Fruit fly (Drosophila melanogaster) whole organism, embryonic: ENCODE measurements around the gene CG1309.

Experiments used
- Adf1 ChIP-seq: fragments of 200-800 bp; sonication (Bioruptor generic); IDR thresholded peaks from 2 replicates; pipeline ENCODE4 v1.3.6; 2022; ENCODE audit warnings: missing biosample characterization, missing genetic modification characterization
- Atf6 ChIP-seq: fragments of 200-800 bp; sonication (Bioruptor generic); IDR thresholded peaks from 2 replicates; pipeline ENCODE4 v1.3.6; 2022; ENCODE audit warnings: missing biosample characterization, missing genetic modification characterization
- BEAF-32 ChIP-seq: fragments of 200-800 bp; sonication (Bioruptor generic); optimal IDR thresholded peaks from 3 replicates; lab custom pipeline; 2017; ENCODE audit warnings: missing biosample characterization, missing genetic modification characterization, mild to moderate bottlenecking, moderate library complexity, missing genetic modification reagents
- Bgb ChIP-seq: fragments of 200-800 bp; sonication (Bioruptor generic); IDR thresholded peaks from 2 replicates; pipeline ENCODE4 v1.3.6; 2022; ENCODE audit warnings: missing biosample characterization, missing genetic modification characterization; ENCODE audit not compliant: partially characterized antibody
- CG10959 ChIP-seq: fragments of 200-800 bp; sonication (Bioruptor generic); IDR thresholded peaks from 2 replicates; pipeline ENCODE4 v1.3.6; 2022; ENCODE audit warnings: missing biosample characterization, missing genetic modification characterization
- CG11085 ChIP-seq: fragments of 200-800 bp; sonication (Bioruptor generic); IDR thresholded peaks from 2 replicates; pipeline ENCODE4 v1.3.6; 2022; ENCODE audit warnings: missing biosample characterization, missing genetic modification characterization
- CG1647 ChIP-seq: fragments of 200-800 bp; sonication (Bioruptor generic); optimal IDR thresholded peaks from 3 replicates; lab custom pipeline; 2016; ENCODE audit warnings: missing biosample characterization, missing genetic modification characterization
- CG17385 ChIP-seq: fragments of 200-800 bp; sonication (Bioruptor generic); optimal IDR thresholded peaks from 3 replicates; lab custom pipeline; 2018; ENCODE audit warnings: missing biosample characterization, mild to moderate bottlenecking, missing genetic modification characterization
- CG1792 ChIP-seq: fragments of 200-800 bp; sonication (Bioruptor generic); optimal IDR thresholded peaks from 2 replicates; lab custom pipeline; 2016; ENCODE audit warnings: missing biosample characterization, missing genetic modification characterization
- CG2712 ChIP-seq: fragments of 200-800 bp; optimal IDR thresholded peaks from 3 replicates; lab custom pipeline; 2019; ENCODE audit warnings: missing biosample characterization, mild to moderate bottlenecking, missing genetic modification characterization, moderate library complexity
- CG5953 ChIP-seq: fragments of 200-800 bp; sonication (Bioruptor generic); IDR thresholded peaks from 2 replicates; pipeline ENCODE4 v1.3.6; 2022; ENCODE audit warnings: missing biosample characterization, missing genetic modification characterization
- CG6175 ChIP-seq: fragments of 200-800 bp; sonication (Bioruptor generic); IDR thresholded peaks from 3 replicates; pipeline ENCODE4 v1.3.6; 2022; ENCODE audit warnings: missing biosample characterization, missing genetic modification characterization
- CG7556 ChIP-seq: fragments of 200-800 bp; sonication (Bioruptor generic); optimal IDR thresholded peaks from 2 replicates; lab custom pipeline; 2017; ENCODE audit warnings: missing biosample characterization, mild to moderate bottlenecking, missing genetic modification characterization
- CG8290 ChIP-seq, 3 experiments: fragments of 200-800 bp; sonication (Bioruptor generic); optimal IDR thresholded peaks; 2 replicates each; lab custom pipeline; 2016 to 2019; ENCODE audit warnings: missing biosample characterization in 3 of 3, missing genetic modification characterization in 3 of 3, mild to moderate bottlenecking in 2 of 3, moderate library complexity in 1 of 3
- CG9876 ChIP-seq: fragments of 200-800 bp; sonication (Bioruptor generic); optimal IDR thresholded peaks from 2 replicates; lab custom pipeline; 2016; ENCODE audit warnings: missing biosample characterization, missing genetic modification characterization
- Elba2 ChIP-seq: fragments of 200-800 bp; sonication (Bioruptor generic); optimal IDR thresholded peaks from 3 replicates; lab custom pipeline; 2016; ENCODE audit warnings: missing biosample characterization, missing genetic modification characterization
- Fer2 ChIP-seq: fragments of 200-800 bp; sonication (Bioruptor generic); optimal IDR thresholded peaks from 2 replicates; lab custom pipeline; 2018; ENCODE audit warnings: missing biosample characterization, mild to moderate bottlenecking, missing genetic modification characterization, moderate library complexity
- Jarid2 ChIP-seq: fragments of 200-800 bp; sonication (Bioruptor generic); optimal IDR thresholded peaks from 3 replicates; lab custom pipeline; 2017; ENCODE audit warnings: mild to moderate bottlenecking, missing biosample characterization, missing genetic modification reagents, missing genetic modification characterization
- Kr ChIP-seq: fragments of 200-800 bp; sonication (Bioruptor generic); optimal IDR thresholded peaks from 2 replicates; lab custom pipeline; 2017; ENCODE audit warnings: missing biosample characterization, mild to moderate bottlenecking, missing genetic modification characterization
- MESR4 ChIP-seq: fragments of 200-800 bp; sonication (Bioruptor generic); optimal IDR thresholded peaks from 2 replicates; lab custom pipeline; 2018; ENCODE audit warnings: missing biosample characterization, mild to moderate bottlenecking, missing genetic modification characterization, moderate library complexity
- Meics ChIP-seq: fragments of 200-800 bp; sonication (Bioruptor generic); optimal IDR thresholded peaks from 2 replicates; lab custom pipeline; 2017; ENCODE audit warnings: missing biosample characterization, mild to moderate bottlenecking, missing genetic modification characterization
- Nf-YB ChIP-seq: fragments of 200-800 bp; sonication (Bioruptor generic); optimal IDR thresholded peaks from 3 replicates; lab custom pipeline; 2019; ENCODE audit warnings: missing biosample characterization, mild to moderate bottlenecking, missing genetic modification characterization, moderate library complexity
- Ptx1 ChIP-seq: fragments of 200-800 bp; sonication (Bioruptor generic); IDR thresholded peaks from 2 replicates; pipeline ENCODE4 v1.3.6; 2022; ENCODE audit warnings: missing biosample characterization, missing genetic modification characterization
- Taf1 ChIP-seq: fragments of 200-800 bp; sonication (Bioruptor generic); IDR thresholded peaks from 2 replicates; pipeline ENCODE4 v1.3.6; 2022; ENCODE audit warnings: missing biosample characterization, missing genetic modification characterization
- amos ChIP-seq: fragments of 200-800 bp; sonication (Bioruptor generic); IDR thresholded peaks from 2 replicates; pipeline ENCODE4 v1.3.6; 2022; ENCODE audit warnings: missing biosample characterization, missing genetic modification characterization; ENCODE audit not compliant: partially characterized antibody
- ase ChIP-seq: fragments of 200-800 bp; sonication (Bioruptor generic); IDR thresholded peaks from 3 replicates; pipeline ENCODE4 v1.3.6; 2022; ENCODE audit warnings: missing biosample characterization, missing genetic modification characterization
- bsh ChIP-seq, 2 experiments: fragments of 200-800 bp; sonication (Bioruptor generic); optimal IDR thresholded peaks; 2 replicates each; lab custom pipeline; 2017 to 2018; ENCODE audit warnings: mild to moderate bottlenecking in 2 of 2, missing biosample characterization in 2 of 2, missing genetic modification characterization in 2 of 2, moderate library complexity in 1 of 2
- caup ChIP-seq: fragments of 200-800 bp; sonication (Bioruptor generic); optimal IDR thresholded peaks from 3 replicates; lab custom pipeline; 2017; ENCODE audit warnings: missing biosample characterization, mild to moderate bottlenecking, missing genetic modification characterization, moderate library complexity; ENCODE audit not compliant: severe bottlenecking
- chn ChIP-seq: fragments of 200-800 bp; sonication (Bioruptor generic); optimal IDR thresholded peaks from 2 replicates; lab custom pipeline; 2016; ENCODE audit warnings: missing biosample characterization, missing genetic modification characterization
- esg ChIP-seq: fragments of 200-800 bp; sonication (Bioruptor generic); conservative IDR thresholded peaks from 2 replicates; pipeline ENCODE4 v1.3.6; 2022; ENCODE audit warnings: missing biosample characterization, missing genetic modification characterization
- fru ChIP-seq: fragments of >200 bp; optimal IDR thresholded peaks from 2 replicates; lab custom pipeline; 2017
- jigr1 ChIP-seq: fragments of 200-800 bp; sonication (Bioruptor generic); IDR thresholded peaks from 3 replicates; pipeline ENCODE4 v1.3.6; 2022; ENCODE audit warnings: missing biosample characterization, missing genetic modification characterization
- lov ChIP-seq, 2 experiments: fragments of 200-800 bp in 1 of 2; fragments of >200 bp in 1 of 2; sonication (Bioruptor generic) in 1 of 2; IDR thresholded peaks in 1 of 2; optimal IDR thresholded peaks in 1 of 2; 2 replicates in 1 of 2; 3 replicates in 1 of 2; pipeline versions ENCODE4 v1.3.6 to Lab custom; 2017 to 2022; ENCODE audit warnings: missing biosample characterization in 1 of 2, missing genetic modification characterization in 1 of 2
- odd ChIP-seq: fragments of 200-800 bp; sonication (Bioruptor generic); optimal IDR thresholded peaks from 2 replicates; lab custom pipeline; 2017; ENCODE audit warnings: missing biosample characterization, mild to moderate bottlenecking, missing genetic modification characterization
- pan ChIP-seq, 4 experiments: fragments of >200 bp in 3 of 4; fragments of 200-800 bp in 1 of 4; sonication (Bioruptor generic) in 1 of 4; optimal IDR thresholded peaks in 3 of 4; IDR thresholded peaks in 1 of 4; 2 replicates each; pipeline versions ENCODE4 v1.3.6 to Lab custom; 2017 to 2022; ENCODE audit warnings: missing biosample characterization in 2 of 4, missing genetic modification characterization in 2 of 4, mixed read lengths in 1 of 4
- sens-2 ChIP-seq: fragments of 200-800 bp; sonication (Bioruptor generic); IDR thresholded peaks from 2 replicates; pipeline ENCODE4 v1.3.6; 2022; ENCODE audit warnings: missing biosample characterization, missing genetic modification characterization
- slbo ChIP-seq: fragments of 200-800 bp; sonication (Bioruptor generic); IDR thresholded peaks from 2 replicates; pipeline ENCODE4 v1.3.6; 2022; ENCODE audit warnings: missing biosample characterization, missing genetic modification characterization
- sob ChIP-seq: fragments of 200-800 bp; sonication (Bioruptor generic); IDR thresholded peaks from 2 replicates; pipeline ENCODE4 v1.3.6; 2022; ENCODE audit warnings: missing biosample characterization, missing genetic modification characterization
- tap ChIP-seq: fragments of 200-800 bp; optimal IDR thresholded peaks from 3 replicates; lab custom pipeline; 2019; ENCODE audit warnings: missing biosample characterization, mild to moderate bottlenecking, missing genetic modification characterization, moderate library complexity
- tgo ChIP-seq: fragments of 200-800 bp; sonication (Bioruptor generic); IDR thresholded peaks from 3 replicates; pipeline ENCODE4 v1.3.6; 2022; ENCODE audit warnings: missing biosample characterization, missing genetic modification characterization

CG1309 gene

dm6 chr3L:4242428-4242827 lies 16.8 kb upstream of the CG1309 start, which contains the start of gene pav (continued):
- no peak for TF ChIP-seq Kr (GFP tag; lab: Kevin White, UChicago)
- 0 out of 2 replicates have a peak, but pooled peaks have one; percentile 19 for TF ChIP-seq Adf1
- TF ChIP-seq lov (optimal IDR thresholded peaks at IDR 0.05; lab: Kevin White, UChicago) = no peak
- no peak for TF ChIP-seq lov (GFP tag; IDR thresholded peaks at IDR 0.05; lab: Robert Waterston, UW)
- TF ChIP-seq jigr1 (GFP tag; lab: Robert Waterston, UW) = no peak
- TF ChIP-seq tap (tag; lab: Kevin White, UChicago) = no peak
- TF ChIP-seq pan (optimal IDR thresholded peaks at IDR 0.05; lab: Kevin White, UChicago) = no peak
- TF ChIP-seq pan (GFP tag; optimal IDR thresholded peaks at IDR 0.05 in 1 of 2, IDR thresholded peaks at IDR 0.05 in 1 of 2) = peak in 1 of 2 experiments; percentile 46
- TF ChIP-seq chn (GFP tag; lab: Kevin White, UChicago) = no peak
- no peak for TF ChIP-seq sens-2 (GFP tag; lab: Robert Waterston, UW)
- no peak for TF ChIP-seq Meics (GFP tag; lab: Kevin White, UChicago)
- TF ChIP-seq CG9876 (GFP tag; lab: Kevin White, UChicago) = no peak
- no peak for TF ChIP-seq Jarid2
- no peak for TF ChIP-seq CG17385 (GFP tag; lab: Kevin White, UChicago)
- TF ChIP-seq odd (GFP tag; lab: Kevin White, UChicago) = no peak
- TF ChIP-seq Elba2 = peak; percentile 9
- no peak for TF ChIP-seq CG1792
- no peak for TF ChIP-seq CG5953 (GFP tag; lab: Robert Waterston, UW)
- TF ChIP-seq BEAF-32 = peak; percentile 47
- TF ChIP-seq fru (lab: Kevin White, UChicago) = no peak
- no peak for TF ChIP-seq CG7556
- peak in 1 of 2 experiments; percentile 41 for TF ChIP-seq bsh (GFP tag; optimal IDR thresholded peaks at IDR 0.05; lab: Kevin White, UChicago)
- peak; percentile 26; the same call in 1 of the 2 replicates for TF ChIP-seq Atf6
- TF ChIP-seq CG10959 = no peak
- peak; percentile 46 for TF ChIP-seq MESR4 (GFP tag; lab: Kevin White, UChicago)
- TF ChIP-seq tgo = peak; percentile 30; the same call in 1 of the 3 replicates
- no peak for TF ChIP-seq Bgb (GFP tag; lab: Robert Waterston, UW)
- no peak for TF ChIP-seq Nf-YB
- peak; percentile 44; the same call in 1 of the 2 replicates for TF ChIP-seq Ptx1
- 0 out of 2 replicates have a peak, but pooled peaks have one; percentile 11 for TF ChIP-seq CG11085 (GFP tag; lab: Robert Waterston, UW)
- TF ChIP-seq ase (GFP tag; lab: Robert Waterston, UW) = peak; percentile 38; the same call in 1 of the 3 replicates
- peak; percentile 39; the same call in 1 of the 2 replicates for TF ChIP-seq Taf1 (GFP tag; lab: Robert Waterston, UW)
- TF ChIP-seq CG6175 (GFP tag; lab: Robert Waterston, UW) = no peak
- no peak for TF ChIP-seq caup
- no peak for TF ChIP-seq CG8290 (GFP tag; optimal IDR thresholded peaks at IDR 0.05; lab: Kevin White, UChicago)
- TF ChIP-seq CG8290 (tag; optimal IDR thresholded peaks at IDR 0.05; lab: Kevin White, UChicago) = no peak
- TF ChIP-seq Fer2 (tag; lab: Kevin White, UChicago) = no peak
- TF ChIP-seq slbo = peak; percentile 40; the same call in 1 of the 2 replicates
- TF ChIP-seq CG2712 (tag; lab: Kevin White, UChicago) = peak; percentile 71
- no peak for TF ChIP-seq amos (GFP tag; lab: Robert Waterston, UW)
- TF ChIP-seq esg = no peak
- no peak for TF ChIP-seq CG1647 (GFP tag; lab: Kevin White, UChicago)
- peak; percentile 49 for TF ChIP-seq sob
